Fruit fly (Drosophila melanogaster) whole organism, embryonic: ENCODE data around the gene CG33306.

ENCODE experiments used
- Antp ChIP-seq: fragments of 200-800 bp; sonication (Bioruptor generic); optimal IDR thresholded peaks from 3 replicates; lab custom pipeline; 2016; ENCODE audit warnings: missing biosample characterization, missing genetic modification characterization
- Bdp1 ChIP-seq: fragments of 200-800 bp; sonication (Bioruptor generic); optimal IDR thresholded peaks from 3 replicates; lab custom pipeline; 2016; ENCODE audit warnings: missing biosample characterization, missing genetic modification characterization
- CG10267 ChIP-seq: fragments of 200-800 bp; sonication (Bioruptor generic); optimal IDR thresholded peaks from 2 replicates; lab custom pipeline; 2018; ENCODE audit warnings: missing biosample characterization, mild to moderate bottlenecking, missing genetic modification characterization, moderate library complexity
- CG12071 ChIP-seq: fragments of 200-800 bp; sonication (Bioruptor generic); optimal IDR thresholded peaks from 3 replicates; lab custom pipeline; 2018; ENCODE audit warnings: missing biosample characterization, mild to moderate bottlenecking, missing genetic modification characterization
- CG12659 ChIP-seq: fragments of 200-800 bp; sonication (Bioruptor generic); optimal IDR thresholded peaks from 3 replicates; lab custom pipeline; 2017; ENCODE audit warnings: mild to moderate bottlenecking, missing biosample characterization, missing genetic modification reagents, missing genetic modification characterization
- CG14860 ChIP-seq: fragments of 200-800 bp; sonication (Bioruptor generic); IDR thresholded peaks from 3 replicates; pipeline ENCODE4 v1.3.6; 2022; ENCODE audit warnings: missing biosample characterization, missing genetic modification characterization; ENCODE audit not compliant: partially characterized antibody
- CG16813 ChIP-seq: fragments of 200-800 bp; sonication (Bioruptor generic); IDR thresholded peaks from 3 replicates; pipeline ENCODE4 v1.3.6; 2022; ENCODE audit warnings: missing biosample characterization, missing genetic modification characterization; ENCODE audit not compliant: partially characterized antibody
- CG1792 ChIP-seq: fragments of 200-800 bp; sonication (Bioruptor generic); optimal IDR thresholded peaks from 2 replicates; lab custom pipeline; 2016; ENCODE audit warnings: missing biosample characterization, missing genetic modification characterization
- CG2129 ChIP-seq: fragments of 200-800 bp; sonication (Bioruptor generic); IDR thresholded peaks from 2 replicates; pipeline ENCODE4 v1.3.6; 2022; ENCODE audit warnings: missing biosample characterization, missing genetic modification characterization; ENCODE audit not compliant: partially characterized antibody
- CG3847 ChIP-seq: fragments of 200-800 bp; sonication (Bioruptor generic); IDR thresholded peaks from 2 replicates; pipeline ENCODE4 v1.3.6; 2022; ENCODE audit warnings: missing biosample characterization, missing genetic modification characterization
- CG3995 ChIP-seq: fragments of 200-800 bp; sonication (Bioruptor generic); optimal IDR thresholded peaks from 3 replicates; lab custom pipeline; 2016; ENCODE audit warnings: missing biosample characterization, missing genetic modification characterization
- CG4730 ChIP-seq: fragments of 200-800 bp; sonication (Bioruptor generic); IDR thresholded peaks from 2 replicates; pipeline ENCODE4 v1.3.6; 2022; ENCODE audit warnings: missing biosample characterization, missing genetic modification characterization
- CG4854 ChIP-seq: fragments of 200-800 bp; sonication (Bioruptor generic); optimal IDR thresholded peaks from 2 replicates; lab custom pipeline; 2016; ENCODE audit warnings: missing biosample characterization, missing genetic modification characterization, inconsistent platforms
- CG6813 ChIP-seq: fragments of 200-800 bp; sonication (Bioruptor generic); optimal IDR thresholded peaks from 2 replicates; lab custom pipeline; 2017; ENCODE audit warnings: missing biosample characterization, missing genetic modification characterization, mild to moderate bottlenecking, moderate library complexity, missing genetic modification reagents
- CG7556 ChIP-seq: fragments of 200-800 bp; sonication (Bioruptor generic); optimal IDR thresholded peaks from 2 replicates; lab custom pipeline; 2017; ENCODE audit warnings: missing biosample characterization, mild to moderate bottlenecking, missing genetic modification characterization
- CG9797 ChIP-seq: fragments of 200-800 bp; sonication (Bioruptor generic); optimal IDR thresholded peaks from 3 replicates; lab custom pipeline; 2018; ENCODE audit warnings: missing biosample characterization, mild to moderate bottlenecking, missing genetic modification characterization
- CG9876 ChIP-seq: fragments of 200-800 bp; sonication (Bioruptor generic); optimal IDR thresholded peaks from 2 replicates; lab custom pipeline; 2016; ENCODE audit warnings: missing biosample characterization, missing genetic modification characterization
- CHES-1-like ChIP-seq: fragments of 200-800 bp; sonication (Bioruptor generic); optimal IDR thresholded peaks from 2 replicates; lab custom pipeline; 2016; ENCODE audit warnings: missing biosample characterization, missing genetic modification characterization
- D ChIP-seq, 2 experiments: fragments of 200-800 bp in 1 of 2; fragments of >200 bp in 1 of 2; sonication (Bioruptor generic) in 1 of 2; optimal IDR thresholded peaks; 2 replicates in 1 of 2; 3 replicates in 1 of 2; lab custom pipeline; 2017; ENCODE audit warnings: mild to moderate bottlenecking in 1 of 2, missing biosample characterization in 1 of 2, missing genetic modification characterization in 1 of 2, missing genetic modification reagents in 1 of 2
- D19B ChIP-seq: fragments of 200-800 bp; sonication (Bioruptor generic); optimal IDR thresholded peaks from 2 replicates; lab custom pipeline; 2017; ENCODE audit warnings: missing biosample characterization, mild to moderate bottlenecking, missing genetic modification characterization
- E2f2 ChIP-seq: fragments of 200-800 bp; sonication (Bioruptor generic); IDR thresholded peaks from 2 replicates; pipeline ENCODE4 v1.3.6; 2022; ENCODE audit warnings: missing biosample characterization, missing genetic modification characterization
- Ets97D ChIP-seq: fragments of 200-800 bp; sonication (Bioruptor generic); optimal IDR thresholded peaks from 3 replicates; lab custom pipeline; 2016; ENCODE audit warnings: missing biosample characterization, missing genetic modification characterization
- HLH4C ChIP-seq: fragments of 200-800 bp; sonication (Bioruptor generic); IDR thresholded peaks from 3 replicates; pipeline ENCODE4 v1.3.6; 2022; ENCODE audit warnings: missing biosample characterization, missing genetic modification characterization; ENCODE audit not compliant: partially characterized antibody
- HmgZ ChIP-seq: fragments of 200-800 bp; sonication (Bioruptor generic); optimal IDR thresholded peaks from 2 replicates; lab custom pipeline; 2018; ENCODE audit warnings: missing biosample characterization, mild to moderate bottlenecking, missing genetic modification characterization
- Hr3 ChIP-seq: fragments of 200-800 bp; sonication (Bioruptor generic); optimal IDR thresholded peaks from 3 replicates; lab custom pipeline; 2016; ENCODE audit warnings: missing biosample characterization, missing genetic modification characterization
- Kr ChIP-seq: fragments of 200-800 bp; sonication (Bioruptor generic); optimal IDR thresholded peaks from 2 replicates; lab custom pipeline; 2017; ENCODE audit warnings: missing biosample characterization, mild to moderate bottlenecking, missing genetic modification characterization
- Lhr ChIP-seq: fragments of 200-800 bp; sonication (Bioruptor generic); optimal IDR thresholded peaks from 3 replicates; lab custom pipeline; 2017; ENCODE audit warnings: mild to moderate bottlenecking, missing biosample characterization, missing genetic modification reagents, missing genetic modification characterization
- Lim3 ChIP-seq: fragments of 200-800 bp; sonication (Bioruptor generic); IDR thresholded peaks from 2 replicates; pipeline ENCODE4 v1.3.6; 2022; ENCODE audit warnings: missing biosample characterization, missing genetic modification characterization
- MESR4 ChIP-seq: fragments of 200-800 bp; sonication (Bioruptor generic); optimal IDR thresholded peaks from 2 replicates; lab custom pipeline; 2018; ENCODE audit warnings: missing biosample characterization, mild to moderate bottlenecking, missing genetic modification characterization, moderate library complexity
- Med ChIP-seq: fragments of 200-800 bp; sonication (Bioruptor generic); peaks from one replicate; lab custom pipeline; 2016; ENCODE audit warnings: missing biosample characterization, missing genetic modification characterization, mild to moderate bottlenecking, inconsistent platforms, moderate library complexity
- Meics ChIP-seq: fragments of 200-800 bp; sonication (Bioruptor generic); optimal IDR thresholded peaks from 2 replicates; lab custom pipeline; 2017; ENCODE audit warnings: missing biosample characterization, mild to moderate bottlenecking, missing genetic modification characterization
- Pdp1 ChIP-seq, 2 experiments: fragments of 200-800 bp; sonication (Bioruptor generic); optimal IDR thresholded peaks; 3 replicates each; lab custom pipeline; 2016; ENCODE audit warnings: missing biosample characterization in 2 of 2, missing genetic modification characterization in 2 of 2, mild to moderate bottlenecking in 1 of 2, moderate library complexity in 1 of 2
- Xbp1 ChIP-seq: fragments of 200-800 bp; sonication (Bioruptor generic); optimal IDR thresholded peaks from 3 replicates; lab custom pipeline; 2016; ENCODE audit warnings: missing biosample characterization, mild to moderate bottlenecking, missing genetic modification characterization
- bbx ChIP-seq: fragments of 200-800 bp; sonication (Bioruptor generic); IDR thresholded peaks from 2 replicates; pipeline ENCODE4 v1.3.6; 2022; ENCODE audit warnings: missing biosample characterization, missing genetic modification characterization; ENCODE audit not compliant: partially characterized antibody
- chif ChIP-seq, 2 experiments: fragments of 200-800 bp; sonication (Bioruptor generic); optimal IDR thresholded peaks; 3 replicates each; lab custom pipeline; 2016; ENCODE audit warnings: missing biosample characterization in 2 of 2, missing genetic modification characterization in 2 of 2
- chm ChIP-seq: fragments of 200-800 bp; sonication (Bioruptor generic); IDR thresholded peaks from 2 replicates; pipeline ENCODE4 v1.3.6; 2022; ENCODE audit warnings: missing biosample characterization, missing genetic modification characterization
- dpn ChIP-seq, 2 experiments: fragments of 200-800 bp; sonication (Bioruptor generic); optimal IDR thresholded peaks; 3 replicates each; lab custom pipeline; 2016; ENCODE audit warnings: missing biosample characterization in 2 of 2, missing genetic modification characterization in 2 of 2
- gem ChIP-seq: fragments of 200-800 bp; sonication (Bioruptor generic); optimal IDR thresholded peaks from 2 replicates; lab custom pipeline; 2019; ENCODE audit warnings: missing biosample characterization, mild to moderate bottlenecking, missing genetic modification characterization, moderate library complexity
- gfzf ChIP-seq: fragments of 200-800 bp; sonication (Bioruptor generic); optimal IDR thresholded peaks from 2 replicates; lab custom pipeline; 2016; ENCODE audit warnings: missing biosample characterization, mild to moderate bottlenecking, missing genetic modification characterization, moderate library complexity
- grn ChIP-seq: fragments of 200-800 bp; sonication (Bioruptor generic); optimal IDR thresholded peaks from 3 replicates; lab custom pipeline; 2017; ENCODE audit warnings: missing biosample characterization, missing genetic modification characterization
- hb ChIP-seq: fragments of 200-800 bp; sonication (Bioruptor generic); IDR thresholded peaks from 3 replicates; pipeline ENCODE4 v1.3.6; 2022; ENCODE audit warnings: missing biosample characterization, missing genetic modification characterization; ENCODE audit not compliant: partially characterized antibody
- insv ChIP-seq, 2 experiments: fragments of 200-800 bp; sonication (Bioruptor generic); optimal IDR thresholded peaks; 3 replicates each; lab custom pipeline; 2016 to 2018; ENCODE audit warnings: missing biosample characterization in 2 of 2, missing genetic modification characterization in 2 of 2
- pita ChIP-seq: fragments of 200-800 bp; sonication (Bioruptor generic); optimal IDR thresholded peaks from 2 replicates; lab custom pipeline; 2017; ENCODE audit warnings: missing biosample characterization, mild to moderate bottlenecking, missing genetic modification characterization
- pzg ChIP-seq: fragments of 200-800 bp; sonication (Bioruptor generic); optimal IDR thresholded peaks from 3 replicates; lab custom pipeline; 2018; ENCODE audit warnings: missing biosample characterization, mild to moderate bottlenecking, missing genetic modification characterization, moderate library complexity
- ranshi ChIP-seq: fragments of 200-800 bp; sonication (Bioruptor generic); IDR thresholded peaks from 2 replicates; pipeline ENCODE4 v1.3.6; 2022; ENCODE audit warnings: missing biosample characterization, missing genetic modification characterization
- seq ChIP-seq: fragments of 200-800 bp; sonication (Bioruptor generic); IDR thresholded peaks from 2 replicates; pipeline ENCODE4 v1.3.6; 2022; ENCODE audit warnings: missing biosample characterization, missing genetic modification characterization
- unpg ChIP-seq: fragments of 200-800 bp; sonication (Bioruptor generic); optimal IDR thresholded peaks from 3 replicates; lab custom pipeline; 2018; ENCODE audit warnings: missing biosample characterization, mild to moderate bottlenecking, missing genetic modification characterization, moderate library complexity
- zen ChIP-seq: fragments of 200-800 bp; sonication (Bioruptor generic); optimal IDR thresholded peaks from 3 replicates; lab custom pipeline; 2018; ENCODE audit warnings: missing biosample characterization, mild to moderate bottlenecking, missing genetic modification characterization, moderate library complexity
- zf30C ChIP-seq: fragments of 200-800 bp; sonication (Bioruptor generic); optimal IDR thresholded peaks from 3 replicates; lab custom pipeline; 2018; ENCODE audit warnings: missing biosample characterization, mild to moderate bottlenecking, missing genetic modification characterization

CG33306 gene

DNA sequence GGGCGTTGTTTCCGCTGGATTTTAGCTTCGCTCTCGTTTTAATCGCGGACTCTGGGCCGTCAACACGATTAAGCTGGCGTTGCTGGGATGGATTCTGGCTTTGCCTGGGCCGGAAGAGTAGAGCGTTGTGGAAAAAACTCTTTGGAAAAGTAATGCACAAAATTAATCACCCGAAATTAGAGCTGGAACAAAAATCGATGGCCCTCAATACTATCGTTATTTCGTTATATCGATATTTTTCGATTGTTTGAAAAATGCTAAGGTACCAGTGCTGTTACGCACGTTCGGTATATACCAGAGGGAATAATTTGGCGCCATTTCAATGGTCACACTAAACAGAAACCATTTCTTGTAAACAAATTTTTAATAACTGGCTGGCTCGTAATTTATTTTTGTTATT, 14.0 kb downstream of the CG33306 start, which contains the start of the genes Arpc1 and Orc5:
Gene Arpc1, minus strand, starts transcription at position 202 of the 400 bp plus-strand sequence.
Gene Orc5, plus strand, starts transcription at position 298 of the 400 bp plus-strand sequence.
- TF ChIP-seq CG14860 (GFP tag; lab: Robert Waterston, UW) = peak; percentile 83
- TF ChIP-seq MESR4 = peak; percentile 74
- no peak for TF ChIP-seq D19B (GFP tag; lab: Kevin White, UChicago)
- no peak for TF ChIP-seq Antp
- TF ChIP-seq grn (GFP tag; lab: Kevin White, UChicago) = no peak
- TF ChIP-seq Pdp1 (GFP tag; optimal IDR thresholded peaks at IDR 0.05; lab: Kevin White, UChicago) = peak in 1 of 2 experiments; percentile 84
- TF ChIP-seq E2f2 = peak; percentile 90
- no peak for TF ChIP-seq Xbp1 (GFP tag; lab: Kevin White, UChicago)
- TF ChIP-seq seq (GFP tag; lab: Robert Waterston, UW) = no peak
- no peak for TF ChIP-seq chif (GFP tag; optimal IDR thresholded peaks at IDR 0.05; lab: Kevin White, UChicago)
- peak; percentile 76 for TF ChIP-seq Med (GFP tag; lab: Kevin White, UChicago)
- TF ChIP-seq CG2129 (GFP tag; lab: Robert Waterston, UW) = peak; percentile 82
- peak; percentile 86 for TF ChIP-seq CG9797 (GFP tag; lab: Kevin White, UChicago)
- no peak for TF ChIP-seq Lim3 (GFP tag; lab: Robert Waterston, UW)
- TF ChIP-seq CG9876 (GFP tag; lab: Kevin White, UChicago) = no peak
- TF ChIP-seq CG1792 = no peak
- peak; percentile 83 for TF ChIP-seq hb (GFP tag; lab: Robert Waterston, UW)
- no peak for TF ChIP-seq CG12071 (GFP tag; lab: Kevin White, UChicago)
- TF ChIP-seq Bdp1 (GFP tag; lab: Kevin White, UChicago) = no peak
- TF ChIP-seq CG10267 (tag; lab: Kevin White, UChicago) = peak; percentile 62
- no peak for TF ChIP-seq unpg
- no peak for TF ChIP-seq ranshi (GFP tag; lab: Robert Waterston, UW)
- peak; percentile 91 for TF ChIP-seq bbx (GFP tag; lab: Robert Waterston, UW)
- no peak for TF ChIP-seq CG6813
- peak; percentile 77 for TF ChIP-seq HLH4C (GFP tag; lab: Robert Waterston, UW)
- no peak for TF ChIP-seq Kr (GFP tag; lab: Kevin White, UChicago)
- TF ChIP-seq CG16813 (GFP tag; lab: Robert Waterston, UW) = peak; percentile 88
- peak; percentile 40 for TF ChIP-seq zen (tag; lab: Kevin White, UChicago)
- peak in 1 of 2 experiments; percentile 27 for TF ChIP-seq dpn (GFP tag; optimal IDR thresholded peaks at IDR 0.05; lab: Kevin White, UChicago)
- TF ChIP-seq insv (GFP tag; optimal IDR thresholded peaks at IDR 0.05; lab: Kevin White, UChicago) = peak in 1 of 2 experiments; percentile 4
- TF ChIP-seq CG12659 (GFP tag; lab: Kevin White, UChicago) = peak; percentile 79
- peak; percentile 96 for TF ChIP-seq pzg (GFP tag; lab: Kevin White, UChicago)
- TF ChIP-seq CHES-1-like (GFP tag; lab: Kevin White, UChicago) = peak; percentile 54
- TF ChIP-seq D (optimal IDR thresholded peaks at IDR 0.05; lab: Kevin White, UChicago) = peak; percentile 10
- no peak for TF ChIP-seq D (GFP tag; optimal IDR thresholded peaks at IDR 0.05; lab: Kevin White, UChicago)
- peak; percentile 11 for TF ChIP-seq CG3995 (GFP tag; lab: Kevin White, UChicago)
- TF ChIP-seq Hr3 (GFP tag; lab: Kevin White, UChicago) = no peak
- peak; percentile 67 for TF ChIP-seq HmgZ (tag; lab: Kevin White, UChicago)
- TF ChIP-seq pita (GFP tag; lab: Kevin White, UChicago) = no peak
- peak; percentile 69 for TF ChIP-seq Lhr (GFP tag; lab: Kevin White, UChicago)
- TF ChIP-seq Meics (GFP tag; lab: Kevin White, UChicago) = no peak
- TF ChIP-seq gfzf (GFP tag; lab: Kevin White, UChicago) = peak; percentile 93
- no peak for TF ChIP-seq chm (GFP tag; lab: Robert Waterston, UW)
- no peak for TF ChIP-seq zf30C (GFP tag; lab: Kevin White, UChicago)
- no peak for TF ChIP-seq CG7556
- TF ChIP-seq gem (tag; lab: Kevin White, UChicago) = no peak
- TF ChIP-seq CG3847 (GFP tag; lab: Robert Waterston, UW) = 0 out of 2 replicates have a peak, but pooled peaks have one; percentile 17
- TF ChIP-seq CG4730 (GFP tag; lab: Robert Waterston, UW) = no peak
- TF ChIP-seq Ets97D (GFP tag; lab: Kevin White, UChicago) = peak; percentile 62
- TF ChIP-seq CG4854 = no peak
